Worm (Caenorhabditis elegans): ENCODE data around the gene irld-15.
"Not testable (repeated sequence)": the region's sequence is repeated elsewhere in the genome, so short reads cannot be mapped to it uniquely, and the experiment has no call there.

irld-15 gene

ce11 chrV:2322466-2322865 is 18.8 kb upstream of the irld-15 start, which contains the start of gene pud-1.2:
Gene pud-1.2, minus strand, starts transcription at chrV:2322566.
- not testable (repeated sequence) for TF ChIP-seq peb-1, alr-1, nhr-129 (tag; optimal IDR thresholded peaks at IDR 0.05)

ce11 chrV:2321001-2321400 is 17.3 kb upstream of the irld-15 start, which contains the start of gene Y19D10B.6:
Gene Y19D10B.6, minus strand, starts transcription at chrV:2321101.
- not testable (repeated sequence) for TF ChIP-seq lsy-2 (tag; optimal IDR thresholded peaks at IDR 0.05); C34F6.9 (tag; optimal IDR thresholded peaks at IDR 0.05); unc-55 (GFP tag; optimal IDR thresholded peaks at IDR 0.05)

- TF ChIP-seq mab-5 (tag; optimal IDR thresholded peaks at IDR 0.05) (no peak), sma-9 (GFP tag; optimal IDR thresholded peaks at IDR 0.05) (peak; percentile 32), sma-9 (tag; optimal IDR thresholded peaks at IDR 0.05) (no peak), ceh-16 (tag; optimal IDR thresholded peaks at IDR 0.05) (no peak), nhr-77 (tag; optimal IDR thresholded peaks at IDR 0.05) (no peak), fos-1 (tag; optimal IDR thresholded peaks at IDR 0.05) (peak; percentile 89), F13H6.1 (tag; optimal IDR thresholded peaks at IDR 0.05) (no peak), ztf-1 (GFP tag; conservative IDR thresholded peaks at IDR 0.05) (no peak), elt-3 (tag; optimal IDR thresholded peaks at IDR 0.05) (no peak), nhr-12 (tag; optimal IDR thresholded peaks at IDR 0.05) (no peak)
Measured at ce11 chrV:2308246-2308645, 4.6 kb upstream of the irld-15 start.

- TF ChIP-seq mab-5 (tag; optimal IDR thresholded peaks at IDR 0.05) (no peak), ceh-82 (tag; optimal IDR thresholded peaks at IDR 0.05) (no peak), F13H6.1 (tag; optimal IDR thresholded peaks at IDR 0.05) (no peak), aly-2 (tag; optimal IDR thresholded peaks at IDR 0.05) (no peak), lin-13 (GFP tag; optimal IDR thresholded peaks at IDR 0.05) (no peak), elt-1 (tag; optimal IDR thresholded peaks at IDR 0.05) (no peak), nhr-12 (tag; optimal IDR thresholded peaks at IDR 0.05) (no peak), sma-9 (GFP tag; optimal IDR thresholded peaks at IDR 0.05) (no peak), sma-9 (tag; optimal IDR thresholded peaks at IDR 0.05) (no peak), lin-11 (tag; optimal IDR thresholded peaks at IDR 0.05) (no peak), C34F6.9 (tag; optimal IDR thresholded peaks at IDR 0.05) (no peak), nhr-129 (tag; optimal IDR thresholded peaks at IDR 0.05) (no peak), dmd-4 (tag; optimal IDR thresholded peaks at IDR 0.05) (no peak), snpc-4 (tag; optimal IDR thresholded peaks at IDR 0.05) (no peak), egl-27 (tag; optimal IDR thresholded peaks at IDR 0.05) (no peak)
Measured at ce11 chrV:2306383-2306782, 2.7 kb upstream of the irld-15 start.

ce11 chrV:2300905-2301304 is 2.8 kb downstream of the irld-15 start, which contains the start of gene Y19D10B.8:
Gene Y19D10B.8, minus strand, starts transcription at chrV:2301005.
- no peak for TF ChIP-seq Y55F3AM.14 (GFP tag; optimal IDR thresholded peaks at IDR 0.05)
- no peak for TF ChIP-seq nhr-77 (tag; optimal IDR thresholded peaks at IDR 0.05)
- TF ChIP-seq peb-1 (tag; optimal IDR thresholded peaks at IDR 0.05) = no peak
- no peak for TF ChIP-seq fos-1 (tag; optimal IDR thresholded peaks at IDR 0.05)
- no peak for TF ChIP-seq blmp-1 (tag; optimal IDR thresholded peaks at IDR 0.05; ENCODE audit: insufficient read depth)
- no peak for TF ChIP-seq mdl-1 (tag; optimal IDR thresholded peaks at IDR 0.05)
- no peak for TF ChIP-seq C34F6.9 (tag; optimal IDR thresholded peaks at IDR 0.05)
- no peak for TF ChIP-seq ztf-1 (GFP tag; conservative IDR thresholded peaks at IDR 0.05)
- no peak for TF ChIP-seq R02D3.7 (tag; optimal IDR thresholded peaks at IDR 0.05)
- TF ChIP-seq nhr-129 (tag; optimal IDR thresholded peaks at IDR 0.05) = no peak
- no peak for TF ChIP-seq nhr-23 (tag; optimal IDR thresholded peaks at IDR 0.05)
- no peak for TF ChIP-seq nhr-10 (tag; optimal IDR thresholded peaks at IDR 0.05)
- no peak for TF ChIP-seq elt-1 (tag; optimal IDR thresholded peaks at IDR 0.05)

ce11 chrV:2294577-2294976 is 9.1 kb downstream of the irld-15 start, which contains the start of gene nhr-226:
Gene nhr-226, plus strand, starts transcription at chrV:2294877.
- TF ChIP-seq unc-55 (GFP tag; optimal IDR thresholded peaks at IDR 0.05) (no peak), unc-62 (GFP tag; optimal IDR thresholded peaks at IDR 0.05) (no peak), fos-1 (tag; optimal IDR thresholded peaks at IDR 0.05) (peak; percentile 46)
